Fruit fly (Drosophila melanogaster): ENCODE results near the gene ome.

The ome gene

DNA sequence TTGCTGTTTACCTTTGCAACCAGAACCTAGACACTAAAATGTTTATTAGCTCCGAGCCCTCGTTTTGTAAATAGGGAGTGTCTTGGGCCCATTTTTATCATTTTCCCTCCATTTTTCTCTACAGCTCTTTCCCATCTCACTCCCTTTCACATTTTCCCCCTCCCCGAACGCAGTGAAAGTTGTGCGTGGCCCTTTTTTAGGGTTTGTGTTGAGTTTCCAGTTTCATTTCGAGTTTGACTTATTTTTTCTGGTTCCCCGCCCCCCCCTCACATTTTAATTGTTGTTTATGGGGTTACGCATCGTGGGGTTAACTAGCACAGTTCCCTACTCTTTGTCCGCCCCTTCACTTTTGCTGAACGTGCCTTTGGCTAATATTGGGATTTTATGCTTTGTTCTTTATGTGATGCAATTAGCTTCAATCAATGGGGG, 47.1 kb upstream of the ome start (continued):
- TF ChIP-seq B-H2 (GFP tag; optimal IDR thresholded peaks at IDR 0.05) (no peak), CG7928 (GFP tag; optimal IDR thresholded peaks at IDR 0.05) (no peak), CG14710 (tag; optimal IDR thresholded peaks at IDR 0.05) (no peak), tx (GFP tag; optimal IDR thresholded peaks at IDR 0.05) (no peak), CG15011 (GFP tag; optimal IDR thresholded peaks at IDR 0.05) (no peak), sqz (GFP tag; optimal IDR thresholded peaks at IDR 0.05) (peak; percentile 63), YL-1 (GFP tag; optimal IDR thresholded peaks at IDR 0.05) (no peak), dm (GFP tag; optimal IDR thresholded peaks at IDR 0.05) (no peak), CG3847 (GFP tag; IDR thresholded peaks at IDR 0.05) (no peak), abd-A (tag; optimal IDR thresholded peaks at IDR 0.05) (peak; percentile 97), CG30431 (GFP tag; optimal IDR thresholded peaks at IDR 0.05) (no peak), Six4 (GFP tag; optimal IDR thresholded peaks at IDR 0.05) (no peak), fd64A (GFP tag; optimal IDR thresholded peaks at IDR 0.05) (no peak), CG14860 (GFP tag; IDR thresholded peaks at IDR 0.05; ENCODE audit: partially characterized antibody) (no peak), CG33557 (GFP tag; optimal IDR thresholded peaks at IDR 0.05) (peak; percentile 44), gcm (GFP tag; optimal IDR thresholded peaks at IDR 0.05) (no peak), CG15269 (tag; optimal IDR thresholded peaks at IDR 0.05) (no peak), gfzf (GFP tag; optimal IDR thresholded peaks at IDR 0.05) (no peak), Ets97D (GFP tag; optimal IDR thresholded peaks at IDR 0.05) (no peak), Usf (GFP tag; optimal IDR thresholded peaks at IDR 0.05) (no peak), CG6683 (GFP tag; optimal IDR thresholded peaks at IDR 0.05) (no peak), CG9727 (GFP tag; optimal IDR thresholded peaks at IDR 0.05) (no peak), CTCF (GFP tag; optimal IDR thresholded peaks at IDR 0.05) (no peak), pnt (GFP tag; optimal IDR thresholded peaks at IDR 0.05) (no peak), CG17186 (GFP tag; optimal IDR thresholded peaks at IDR 0.05) (no peak), gem (tag; optimal IDR thresholded peaks at IDR 0.05) (no peak), bowl (GFP tag; IDR thresholded peaks at IDR 0.05) (no peak), CG5245 (GFP tag; optimal IDR thresholded peaks at IDR 0.05) (no peak), Blimp-1 (GFP tag; optimal IDR thresholded peaks at IDR 0.05) (peak; percentile 99), Sry-β (GFP tag; optimal IDR thresholded peaks at IDR 0.05) (no peak), CG12104 (GFP tag; optimal IDR thresholded peaks at IDR 0.05) (no peak), gro (GFP tag; optimal IDR thresholded peaks at IDR 0.05) (no peak), crol (GFP tag; IDR thresholded peaks at IDR 0.05) (peak; percentile 92), CG9817 (tag; optimal IDR thresholded peaks at IDR 0.05) (no peak), BEAF-32 (GFP tag; optimal IDR thresholded peaks at IDR 0.05) (no peak), odd (GFP tag; optimal IDR thresholded peaks at IDR 0.05) (no peak), nau (GFP tag; optimal IDR thresholded peaks at IDR 0.05) (no peak), E2f2 (GFP tag; IDR thresholded peaks at IDR 0.05) (no peak), Ets65A (GFP tag) (no peak), Scr (GFP tag; IDR thresholded peaks at IDR 0.05; ENCODE audit: partially characterized antibody) (no peak), gsb-n (tag; optimal IDR thresholded peaks at IDR 0.05) (peak; percentile 48), sc (optimal IDR thresholded peaks at IDR 0.05) (no peak), sc (GFP tag; optimal IDR thresholded peaks at IDR 0.05) (peak; percentile 31), otp (GFP tag; IDR thresholded peaks at IDR 0.05) (peak; percentile 90; the same call in 2 of the 3 replicates), Hr78 (GFP tag; optimal IDR thresholded peaks at IDR 0.05) (peak in 1 of 2 experiments; percentile 51), Vsx1 (GFP tag; optimal IDR thresholded peaks at IDR 0.05) (peak; percentile 55), Sox102F (GFP tag; optimal IDR thresholded peaks at IDR 0.05) (no peak), Side (GFP tag; optimal IDR thresholded peaks at IDR 0.05) (no peak), nerfin-1 (tag; optimal IDR thresholded peaks at IDR 0.05) (no peak), al (GFP tag; IDR thresholded peaks at IDR 0.05) (no peak), Hey (tag; optimal IDR thresholded peaks at IDR 0.05) (no peak), vvl (GFP tag; IDR thresholded peaks at IDR 0.05) (peak; percentile 46; the same call in 1 of the 2 replicates)

Data from whole organism, embryonic.